Worm (Caenorhabditis elegans): ENCODE data around the gene Y48B6A.5.

- no peak for TF ChIP-seq tab-1 (GFP tag; IDR thresholded peaks at IDR 0.05)
- no peak for TF ChIP-seq flt-1 (GFP tag; IDR thresholded peaks at IDR 0.05)
- TF ChIP-seq T22C8.4 (GFP tag; IDR thresholded peaks at IDR 0.05): no peak
- TF ChIP-seq ref-1 (GFP tag; conservative IDR thresholded peaks at IDR 0.05): no peak
- no peak for TF ChIP-seq cog-1 (tag; optimal IDR thresholded peaks at IDR 0.05)
- TF ChIP-seq med-1 (GFP tag; optimal IDR thresholded peaks at IDR 0.05; ENCODE audit: insufficient read depth): no peak
- TF ChIP-seq klf-2 (GFP tag; conservative IDR thresholded peaks at IDR 0.05): no peak
- TF ChIP-seq ztf-29 (GFP tag; IDR thresholded peaks at IDR 0.05): no peak
Measured at ce11 chrII:14214109-14214508, 39.1 kb upstream of the Y48B6A.5 start, which contains the start of gene Y48B6A.10.
